Worm (Caenorhabditis elegans) whole organism, mixed stage, embryonic: ENCODE data around the gene R07H5.16.
A peak's percentile ranks its signal among the peaks of the same experiment; 100 is the strongest.
"Not testable (repeated sequence)": the region's sequence is repeated elsewhere in the genome, so short reads cannot be mapped to it uniquely, and the experiment has no call there.

Experiments
- M03D4.4 ChIP-seq: sonication (generic microtip); optimal IDR thresholded peaks from 2 replicates; lab custom pipeline; 2017; ENCODE audit warnings: mild to moderate bottlenecking, missing genetic modification characterization, missing compliant biosample characterization
- bed-3 ChIP-seq: fragments of 200-800 bp; sonication (Bioruptor generic); optimal IDR thresholded peaks from 3 replicates; lab custom pipeline; 2018; ENCODE audit warnings: mild to moderate bottlenecking, missing genetic modification characterization, moderate library complexity, missing compliant biosample characterization
- blmp-1 ChIP-seq: fragments of 150-350 bp; optimal IDR thresholded peaks from 2 replicates; lab custom pipeline; 2014; ENCODE audit warnings: missing biosample characterization, missing genetic modification characterization
- ceh-39 ChIP-seq: fragments of 150-350 bp; optimal IDR thresholded peaks from 2 replicates; lab custom pipeline; 2014; ENCODE audit warnings: missing biosample characterization, missing genetic modification characterization
- ceh-43 ChIP-seq: fragments of 200-800 bp; sonication (Bioruptor generic); optimal IDR thresholded peaks from 2 replicates; lab custom pipeline; 2018; ENCODE audit warnings: mild to moderate bottlenecking, missing genetic modification characterization, moderate library complexity, missing compliant biosample characterization
- ceh-83 ChIP-seq: fragments of 200-800 bp; sonication (Bioruptor generic); optimal IDR thresholded peaks from 2 replicates; lab custom pipeline; 2018; ENCODE audit warnings: mild to moderate bottlenecking, missing genetic modification characterization, missing compliant biosample characterization
- ces-1 ChIP-seq: fragments of 150-350 bp; optimal IDR thresholded peaks from 2 replicates; lab custom pipeline; 2014; ENCODE audit warnings: missing biosample characterization, missing genetic modification reagents, missing genetic modification characterization
- cnd-1 ChIP-seq: fragments of 200-800 bp; sonication (Bioruptor generic); optimal IDR thresholded peaks from 2 replicates; lab custom pipeline; 2018; ENCODE audit warnings: mild to moderate bottlenecking, missing genetic modification characterization, missing compliant biosample characterization
- drap-1 ChIP-seq: fragments of 200-800 bp; sonication (Bioruptor generic); optimal IDR thresholded peaks from 3 replicates; lab custom pipeline; 2018; ENCODE audit warnings: mild to moderate bottlenecking, missing genetic modification characterization, missing compliant biosample characterization
- elt-1 ChIP-seq: sonication (generic microtip); optimal IDR thresholded peaks from 2 replicates; lab custom pipeline; 2017; ENCODE audit warnings: missing genetic modification characterization, mild to moderate bottlenecking, missing compliant biosample characterization, antibody characterized with exemption, moderate library complexity, borderline replicate concordance; ENCODE audit not compliant: insufficient read depth
- elt-3 ChIP-seq: fragments of 150-350 bp; optimal IDR thresholded peaks from 2 replicates; lab custom pipeline; 2014; ENCODE audit warnings: missing biosample characterization, missing genetic modification characterization
- flh-1 ChIP-seq: fragments of 200-800 bp; sonication (Bioruptor generic); optimal IDR thresholded peaks from 2 replicates; lab custom pipeline; 2018; ENCODE audit warnings: mild to moderate bottlenecking, missing genetic modification characterization, moderate library complexity, missing compliant biosample characterization
- ham-2 ChIP-seq: fragments of 200-800 bp; sonication (Bioruptor generic); optimal IDR thresholded peaks from 2 replicates; lab custom pipeline; 2018; ENCODE audit warnings: mild to moderate bottlenecking, missing genetic modification characterization, missing compliant biosample characterization
- hlh-1 ChIP-seq: fragments of 150-350 bp; optimal IDR thresholded peaks from 2 replicates; lab custom pipeline; 2014; ENCODE audit warnings: missing biosample characterization, missing genetic modification reagents, missing genetic modification characterization
- lin-13 ChIP-seq: fragments of 150-350 bp; optimal IDR thresholded peaks from 2 replicates; lab custom pipeline; 2014; ENCODE audit warnings: missing biosample characterization, missing genetic modification characterization
- lin-32 ChIP-seq: fragments of 200-800 bp; sonication (Bioruptor generic); optimal IDR thresholded peaks from 2 replicates; lab custom pipeline; 2018; ENCODE audit warnings: mild to moderate bottlenecking, missing genetic modification characterization, missing compliant biosample characterization
- lsy-2 ChIP-seq: fragments of 150-350 bp; optimal IDR thresholded peaks from 2 replicates; lab custom pipeline; 2014; ENCODE audit warnings: missing biosample characterization, missing genetic modification characterization
- mab-5 ChIP-seq: fragments of 150-350 bp; optimal IDR thresholded peaks from 2 replicates; lab custom pipeline; 2014; ENCODE audit warnings: missing biosample characterization, missing genetic modification characterization
- mep-1 ChIP-seq: fragments of 150-350 bp; optimal IDR thresholded peaks from 2 replicates; lab custom pipeline; 2017; ENCODE audit warnings: missing biosample characterization, missing genetic modification reagents, missing genetic modification characterization, inconsistent platforms
- mls-2 ChIP-seq: sonication (generic microtip); optimal IDR thresholded peaks from 2 replicates; lab custom pipeline; 2016; ENCODE audit warnings: mild to moderate bottlenecking, missing genetic modification characterization, moderate library complexity, missing compliant biosample characterization
- nhr-12 ChIP-seq: fragments of 150-350 bp; optimal IDR thresholded peaks from 2 replicates; lab custom pipeline; 2014; ENCODE audit warnings: missing biosample characterization, missing genetic modification characterization
- nhr-2 ChIP-seq: fragments of 150-350 bp; optimal IDR thresholded peaks from 2 replicates; lab custom pipeline; 2014; ENCODE audit warnings: missing biosample characterization, missing genetic modification characterization
- nhr-237 ChIP-seq: fragments of 150-350 bp; optimal IDR thresholded peaks from 2 replicates; lab custom pipeline; 2014; ENCODE audit warnings: missing biosample characterization, missing genetic modification characterization
- nhr-76 ChIP-seq: sonication (generic microtip); optimal IDR thresholded peaks from 2 replicates; lab custom pipeline; 2017; ENCODE audit warnings: missing biosample characterization, missing genetic modification characterization
- pha-4 ChIP-seq: fragments of 150-350 bp; optimal IDR thresholded peaks from 2 replicates; lab custom pipeline; 2018; ENCODE audit warnings: missing biosample characterization, missing genetic modification reagents, missing genetic modification characterization
- snpc-4 ChIP-seq: fragments of 150-350 bp; optimal IDR thresholded peaks from 2 replicates; lab custom pipeline; 2014; ENCODE audit warnings: missing biosample characterization, missing genetic modification characterization
- sptf-1 ChIP-seq: sonication (generic microtip); optimal IDR thresholded peaks from 2 replicates; lab custom pipeline; 2017; ENCODE audit warnings: mild to moderate bottlenecking, missing genetic modification characterization, moderate library complexity, missing compliant biosample characterization
- tbx-8 ChIP-seq: fragments of 200-800 bp; sonication (Bioruptor generic); optimal IDR thresholded peaks from 2 replicates; lab custom pipeline; 2018; ENCODE audit warnings: mild to moderate bottlenecking, missing genetic modification characterization, moderate library complexity, missing compliant biosample characterization
- unc-120 ChIP-seq: sonication (generic microtip); optimal IDR thresholded peaks from 2 replicates; lab custom pipeline; 2017; ENCODE audit warnings: missing genetic modification characterization, missing compliant biosample characterization; ENCODE audit not compliant: poor library complexity, severe bottlenecking
- unc-39 ChIP-seq: fragments of 150-350 bp; optimal IDR thresholded peaks from 2 replicates; lab custom pipeline; 2014; ENCODE audit warnings: missing biosample characterization, missing genetic modification characterization
- unc-62 ChIP-seq: fragments of 150-350 bp; optimal IDR thresholded peaks from 2 replicates; lab custom pipeline; 2014; ENCODE audit warnings: missing biosample characterization, missing genetic modification reagents, missing genetic modification characterization
- ztf-11 ChIP-seq: fragments of 150-350 bp; optimal IDR thresholded peaks from 2 replicates; lab custom pipeline; 2014; ENCODE audit warnings: missing biosample characterization, missing genetic modification characterization

The R07H5.16 gene

ce11 chrIV:11198983-11199382 lies at the start of gene R07H5.16:
TSS of gene R07H5.16 (plus strand) at chrIV:11199330.
- TF ChIP-seq lin-32 (GFP tag; lab: Kevin White, UChicago); pha-4 (tag; lab: Kevin White, UChicago); nhr-76 (tag; lab: Kevin White, UChicago): not testable (repeated sequence)

ce11 chrIV:11149454-11150163 lies 49.5 kb upstream of the R07H5.16 start, which contains the start of the genes F01G4.6 and pfd-1:
TSS of gene F01G4.6 (minus strand) at chrIV:11149504.
TSS of gene pfd-1 (plus strand) at chrIV:11150113.
- TF ChIP-seq flh-1, result no peak
- TF ChIP-seq unc-120, result peak; percentile 69
- peak; percentile 71 for TF ChIP-seq pha-4 (tag; lab: Kevin White, UChicago)
- peak; percentile 74 for TF ChIP-seq sptf-1
- no peak for TF ChIP-seq mab-5 (tag; lab: Kevin White, UChicago)
- TF ChIP-seq drap-1 (GFP tag; lab: Kevin White, UChicago), result peak; percentile 20
- TF ChIP-seq tbx-8 (GFP tag; lab: Kevin White, UChicago), result no peak
- TF ChIP-seq ceh-83, result no peak
- no peak for TF ChIP-seq elt-1 (tag; lab: Kevin White, UChicago)
- peak; percentile 29 for TF ChIP-seq ceh-39 (tag; lab: Kevin White, UChicago)
- TF ChIP-seq snpc-4 (tag; lab: Kevin White, UChicago), result no peak
- peak; percentile 24 for TF ChIP-seq nhr-2 (tag; lab: Kevin White, UChicago)
- TF ChIP-seq unc-39, result no peak
- peak; percentile 58 for TF ChIP-seq unc-62 (GFP tag; lab: Kevin White, UChicago)
- TF ChIP-seq ceh-43 (GFP tag; lab: Kevin White, UChicago), result no peak
- TF ChIP-seq hlh-1 (tag; lab: Kevin White, UChicago), result peak; percentile 57
- TF ChIP-seq lin-13 (tag; lab: Kevin White, UChicago), result peak; percentile 79
- TF ChIP-seq mls-2 (tag; lab: Kevin White, UChicago), result no peak
- TF ChIP-seq blmp-1 (tag; lab: Kevin White, UChicago), result peak; percentile 23
- peak; percentile 65 for TF ChIP-seq M03D4.4 (tag; lab: Kevin White, UChicago)
- TF ChIP-seq lin-32 (GFP tag; lab: Kevin White, UChicago), result no peak
- no peak for TF ChIP-seq ham-2 (GFP tag; lab: Kevin White, UChicago)
- TF ChIP-seq ztf-11, result no peak
- TF ChIP-seq elt-3 (tag; lab: Kevin White, UChicago), result no peak
- peak; percentile 88 for TF ChIP-seq nhr-237 (tag; lab: Kevin White, UChicago)
- no peak for TF ChIP-seq nhr-12 (tag; lab: Kevin White, UChicago)
- TF ChIP-seq lsy-2, result peak; percentile 97
- TF ChIP-seq bed-3 (GFP tag; lab: Kevin White, UChicago), result no peak
- TF ChIP-seq ces-1 (GFP tag; lab: Kevin White, UChicago), result peak; percentile 86
- peak; percentile 82 for TF ChIP-seq mep-1
- peak; percentile 25 for TF ChIP-seq cnd-1 (tag; lab: Kevin White, UChicago)

ce11 chrIV:11150844-11151243 lies 48.3 kb upstream of the R07H5.16 start, which contains the start of gene C08F8.2:
TSS of gene C08F8.2 (plus strand) at chrIV:11150997.
- TF ChIP-seq bed-3 (GFP tag; lab: Kevin White, UChicago) (no peak), ztf-11 (no peak), mep-1 (no peak), elt-3 (tag; lab: Kevin White, UChicago) (no peak)

ce11 chrIV:11154425-11155114 lies 44.6 kb upstream of the R07H5.16 start, which contains the start of gene C08F8.3:
TSS of gene C08F8.3 (plus strand) at chrIV:11155044.
- TF ChIP-seq hlh-1 (tag; lab: Kevin White, UChicago); blmp-1 (tag; lab: Kevin White, UChicago); unc-39: not testable (repeated sequence)
